Worm (Caenorhabditis elegans) whole organism, L2 larva: ENCODE measurements around the gene sto-6.

Source experiments
- aly-2 ChIP-seq: fragments of 150-350 bp; optimal IDR thresholded peaks from 2 replicates; lab custom pipeline; 2014; ENCODE audit warnings: missing biosample characterization, missing genetic modification characterization
- ama-1 ChIP-seq: fragments of 150-350 bp; optimal IDR thresholded peaks from 2 replicates; lab custom pipeline; 2018; ENCODE audit warnings: inconsistent platforms
- ceh-16 ChIP-seq: fragments of 150-350 bp; optimal IDR thresholded peaks from 2 replicates; lab custom pipeline; 2014; ENCODE audit warnings: missing biosample characterization, missing genetic modification characterization
- ceh-82 ChIP-seq: fragments of 150-350 bp; optimal IDR thresholded peaks from 2 replicates; lab custom pipeline; 2014; ENCODE audit warnings: missing biosample characterization, missing genetic modification characterization
- lin-39 ChIP-seq: fragments of 150-350 bp; optimal IDR thresholded peaks from 2 replicates; lab custom pipeline; 2014; ENCODE audit warnings: missing biosample characterization, missing genetic modification reagents, missing genetic modification characterization
- nhr-129 ChIP-seq: fragments of 150-350 bp; optimal IDR thresholded peaks from 2 replicates; lab custom pipeline; 2014; ENCODE audit warnings: missing biosample characterization, missing genetic modification characterization
- nhr-77 ChIP-seq: fragments of 150-350 bp; optimal IDR thresholded peaks from 2 replicates; lab custom pipeline; 2014; ENCODE audit warnings: missing biosample characterization, missing genetic modification characterization
- sma-3 ChIP-seq: sonication (generic microtip); optimal IDR thresholded peaks from 2 replicates; lab custom pipeline; 2016; ENCODE audit warnings: missing genetic modification reagents, missing genetic modification characterization, missing compliant biosample characterization
- snpc-4 ChIP-seq: fragments of 150-350 bp; optimal IDR thresholded peaks from 2 replicates; lab custom pipeline; 2014; ENCODE audit warnings: missing biosample characterization, missing genetic modification characterization

sto-6 gene

DNA sequence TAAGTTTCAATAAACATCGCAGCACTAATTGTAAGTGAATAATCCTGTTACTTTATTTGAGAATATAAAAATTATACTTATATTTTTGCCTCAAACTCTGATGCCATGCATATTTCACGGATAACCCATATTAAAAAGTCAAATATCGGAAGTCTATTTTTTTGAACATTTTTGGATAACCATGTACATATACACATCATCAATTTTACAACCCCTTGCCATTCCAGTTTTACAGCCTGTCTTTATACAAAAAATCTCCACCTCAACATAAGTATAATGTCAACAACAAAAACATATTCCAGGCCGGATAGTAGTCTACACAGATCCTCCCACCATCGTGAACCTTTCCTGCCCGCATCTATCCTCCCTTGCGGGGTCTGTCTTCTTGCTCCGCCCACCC is 52.1 kb downstream of the sto-6 start, which contains the start of gene hnd-1:
hnd-1 (plus strand) TSS at position 301 of the 400 bp plus-strand sequence.
- TF ChIP-seq aly-2 (no peak), nhr-77 (no peak), ceh-16 (no peak), nhr-129 (tag; lab: Kevin White, UChicago) (no peak), sma-3 (GFP tag; lab: Kevin White, UChicago) (no peak), snpc-4 (tag; lab: Kevin White, UChicago) (no peak), lin-39 (no peak), ama-1 (lab: Kevin White, UChicago) (no peak), ceh-82 (tag; lab: Kevin White, UChicago) (no peak)
